Fruit fly (Drosophila melanogaster): ENCODE results near the gene CG31522.

CG31522 gene

DNA sequence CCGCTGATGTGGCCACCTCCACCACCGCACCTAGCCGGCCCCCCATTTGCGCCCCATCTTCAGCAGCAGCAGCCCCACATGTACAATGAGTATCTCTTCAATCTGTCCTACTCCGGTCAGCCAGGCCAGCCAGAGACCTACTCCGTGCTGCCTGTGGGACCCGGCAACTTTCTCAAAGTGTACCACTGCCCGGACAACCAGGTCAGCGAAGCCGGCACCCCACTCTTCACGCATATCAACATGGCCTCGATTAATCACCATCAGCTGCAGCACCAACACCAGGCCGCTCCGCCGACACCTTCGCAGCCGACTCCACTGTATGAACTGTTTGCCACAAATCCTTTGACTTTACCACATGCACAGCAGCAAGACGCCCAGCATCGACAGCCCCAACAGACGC lies 24.9 kb downstream of the CG31522 start:
- TF ChIP-seq CG6276 (GFP tag; optimal IDR thresholded peaks at IDR 0.05) (no peak), CG8632 (GFP tag; optimal IDR thresholded peaks at IDR 0.05) (no peak), vri (GFP tag; optimal IDR thresholded peaks at IDR 0.05) (no peak), svp (GFP tag) (no peak), CG6808 (GFP tag; optimal IDR thresholded peaks at IDR 0.05) (no peak), acj6 (GFP tag; optimal IDR thresholded peaks at IDR 0.05) (no peak), CG10669 (GFP tag; optimal IDR thresholded peaks at IDR 0.05) (no peak), fd85E (GFP tag; optimal IDR thresholded peaks at IDR 0.05) (no peak), net (GFP tag; optimal IDR thresholded peaks at IDR 0.05) (no peak), Sox15 (GFP tag; optimal IDR thresholded peaks at IDR 0.05) (no peak), CG3032 (tag; optimal IDR thresholded peaks at IDR 0.05) (no peak), salr (GFP tag; optimal IDR thresholded peaks at IDR 0.05) (no peak), topi (GFP tag; optimal IDR thresholded peaks at IDR 0.05) (no peak), Hr4 (GFP tag; optimal IDR thresholded peaks at IDR 0.05) (no peak), CG6854 (GFP tag; optimal IDR thresholded peaks at IDR 0.05) (no peak), CG16779 (tag; optimal IDR thresholded peaks at IDR 0.05) (no peak), Ets96B (tag; optimal IDR thresholded peaks at IDR 0.05) (no peak), CG8119 (GFP tag; IDR thresholded peaks at IDR 0.05) (no peak), Smox (GFP tag; optimal IDR thresholded peaks at IDR 0.05) (no peak)

DNA sequence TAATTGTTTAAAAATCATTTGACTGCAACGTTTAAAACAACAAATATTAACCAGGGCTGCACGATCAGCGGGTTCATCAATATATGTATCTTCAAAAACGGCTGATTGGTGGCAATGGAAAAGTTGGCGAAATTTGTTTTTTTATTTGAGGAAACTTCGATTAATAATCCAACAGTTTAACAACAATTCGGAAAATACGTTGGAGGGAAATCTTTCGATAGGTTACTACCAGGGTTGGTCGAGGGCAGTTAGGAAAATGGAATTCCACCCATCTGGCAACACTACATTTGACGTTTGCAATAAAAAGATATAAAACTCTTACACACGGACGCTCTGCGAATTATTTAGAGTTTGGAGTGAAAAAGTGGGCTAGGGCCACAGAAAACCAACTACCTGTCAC lies 25.6 kb downstream of the CG31522 start, which contains the start of the genes Lipt2 and CG14650:
Gene Lipt2 (minus strand): TSS at position 217 of the 400 bp plus-strand sequence.
Gene CG14650 (plus strand): TSS at position 275 of the 400 bp plus-strand sequence.
- peak; percentile 67 for TF ChIP-seq acj6 (GFP tag; optimal IDR thresholded peaks at IDR 0.05)
- TF ChIP-seq svp (GFP tag) = no peak
- TF ChIP-seq Hr39 (GFP tag; optimal IDR thresholded peaks at IDR 0.05) = no peak
- no peak for TF ChIP-seq fd85E (GFP tag; optimal IDR thresholded peaks at IDR 0.05)
- no peak for TF ChIP-seq ss (GFP tag; optimal IDR thresholded peaks at IDR 0.05)
- TF ChIP-seq salr (GFP tag; optimal IDR thresholded peaks at IDR 0.05) = no peak
- TF ChIP-seq CG6808 (GFP tag; optimal IDR thresholded peaks at IDR 0.05) = no peak
- TF ChIP-seq CG10631 (GFP tag; optimal IDR thresholded peaks at IDR 0.05) = no peak
- no peak for TF ChIP-seq Smox (GFP tag; optimal IDR thresholded peaks at IDR 0.05)
- no peak for TF ChIP-seq vri (GFP tag; optimal IDR thresholded peaks at IDR 0.05)
- no peak for TF ChIP-seq CG15336 (GFP tag; IDR thresholded peaks at IDR 0.05)
- TF ChIP-seq Sox102F (GFP tag; optimal IDR thresholded peaks at IDR 0.05) = no peak
- TF ChIP-seq CG3919 (GFP tag; optimal IDR thresholded peaks at IDR 0.05) = peak; percentile 73
- no peak for TF ChIP-seq CG7368 (GFP tag; optimal IDR thresholded peaks at IDR 0.05)
- TF ChIP-seq Eip78C (GFP tag) = peak; percentile 82
- TF ChIP-seq cyc (GFP tag; optimal IDR thresholded peaks at IDR 0.05) = peak; percentile 59
- peak; percentile 51 for TF ChIP-seq CG11902 (GFP tag; optimal IDR thresholded peaks at IDR 0.05)
- TF ChIP-seq Eip93F (GFP tag; optimal IDR thresholded peaks at IDR 0.05) = no peak
- TF ChIP-seq net (GFP tag; optimal IDR thresholded peaks at IDR 0.05) = peak; percentile 56
- TF ChIP-seq OdsH (GFP tag; optimal IDR thresholded peaks at IDR 0.05) = no peak
- TF ChIP-seq CG8319 (GFP tag; optimal IDR thresholded peaks at IDR 0.05) = no peak
- TF ChIP-seq Sox15 (GFP tag; optimal IDR thresholded peaks at IDR 0.05) = peak; percentile 39
- no peak for TF ChIP-seq CG8119 (GFP tag; IDR thresholded peaks at IDR 0.05)
- no peak for TF ChIP-seq Eip75B (GFP tag; optimal IDR thresholded peaks at IDR 0.05)
- peak; percentile 52; the same call in 2 of the 3 replicates for TF ChIP-seq CG6163 (GFP tag; IDR thresholded peaks at IDR 0.05)
- TF ChIP-seq CG6854 (GFP tag; optimal IDR thresholded peaks at IDR 0.05) = no peak
- no peak for TF ChIP-seq CG9139 (GFP tag; optimal IDR thresholded peaks at IDR 0.05)
- TF ChIP-seq Ets96B (tag; optimal IDR thresholded peaks at IDR 0.05) = no peak
- peak; percentile 47 for TF ChIP-seq CG6792 (GFP tag; optimal IDR thresholded peaks at IDR 0.05)
- peak; percentile 75 for TF ChIP-seq CG31627 (GFP tag; optimal IDR thresholded peaks at IDR 0.05)
- TF ChIP-seq fd59A (GFP tag; optimal IDR thresholded peaks at IDR 0.05) = no peak
- TF ChIP-seq Blimp-1 (GFP tag; optimal IDR thresholded peaks at IDR 0.05) = no peak
- TF ChIP-seq CG4318 (GFP tag; optimal IDR thresholded peaks at IDR 0.05) = no peak
- TF ChIP-seq Lpt (GFP tag; optimal IDR thresholded peaks at IDR 0.05) = no peak
- no peak for TF ChIP-seq CG8632 (GFP tag; optimal IDR thresholded peaks at IDR 0.05)
- TF ChIP-seq CG6276 (GFP tag; optimal IDR thresholded peaks at IDR 0.05) = no peak
- TF ChIP-seq lz (GFP tag; optimal IDR thresholded peaks at IDR 0.05) = peak; percentile 73
- peak; percentile 14 for TF ChIP-seq CG1621 (tag; optimal IDR thresholded peaks at IDR 0.05)
- TF ChIP-seq spab (GFP tag; optimal IDR thresholded peaks at IDR 0.05) = no peak
- no peak for TF ChIP-seq CG32006 (GFP tag; optimal IDR thresholded peaks at IDR 0.05)
- TF ChIP-seq esn (GFP tag; optimal IDR thresholded peaks at IDR 0.05) = peak; percentile 79
- peak; percentile 39 for TF ChIP-seq CG11762 (GFP tag; optimal IDR thresholded peaks at IDR 0.05; ENCODE audit: insufficient read depth)
- no peak for TF ChIP-seq Ets21C (GFP tag; optimal IDR thresholded peaks at IDR 0.05)
- peak; percentile 19; the same call in 1 of the 2 replicates for TF ChIP-seq Gug (GFP tag; IDR thresholded peaks at IDR 0.05)
